Worm (Caenorhabditis elegans) whole organism, mixed stage, embryonic: ENCODE data around the gene aat-3.

Experiments used
- lin-13 ChIP-seq: fragments of 150-350 bp; optimal IDR thresholded peaks from 2 replicates; lab custom pipeline; 2014; ENCODE audit warnings: missing biosample characterization, missing genetic modification characterization
- nhr-28 ChIP-seq: fragments of 150-350 bp; optimal IDR thresholded peaks from 2 replicates; lab custom pipeline; 2014; ENCODE audit warnings: missing biosample characterization, missing genetic modification characterization
- sptf-1 ChIP-seq: sonication (generic microtip); optimal IDR thresholded peaks from 2 replicates; lab custom pipeline; 2017; ENCODE audit warnings: mild to moderate bottlenecking, missing genetic modification characterization, moderate library complexity, missing compliant biosample characterization
- unc-62 ChIP-seq: fragments of 150-350 bp; optimal IDR thresholded peaks from 2 replicates; lab custom pipeline; 2014; ENCODE audit warnings: missing biosample characterization, missing genetic modification reagents, missing genetic modification characterization

DNA sequence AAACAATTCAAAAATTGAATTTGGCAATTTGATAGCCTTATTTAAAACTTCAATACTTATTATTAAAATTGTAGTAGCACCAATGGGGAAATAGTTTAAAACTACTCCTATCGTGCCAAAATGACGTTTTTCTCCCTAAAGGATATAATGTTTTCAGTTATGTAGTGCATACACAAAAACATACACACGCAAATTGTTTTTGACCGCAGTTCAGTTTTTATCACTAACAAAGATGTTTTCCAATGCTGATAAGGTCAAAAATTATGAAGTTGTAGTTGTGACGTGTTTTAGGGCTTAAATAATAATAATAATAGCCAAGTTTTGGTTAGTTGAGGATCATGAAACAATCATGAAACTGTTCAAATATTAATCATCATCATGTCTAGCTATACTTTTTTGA, 38.0 kb downstream of the aat-3 start:
- no peak for TF ChIP-seq nhr-28 (tag; lab: Kevin White, UChicago)
- no peak for TF ChIP-seq sptf-1
- no peak for TF ChIP-seq unc-62 (GFP tag; lab: Kevin White, UChicago)
- no peak for TF ChIP-seq lin-13 (tag; lab: Kevin White, UChicago)
